Fruit fly (Drosophila melanogaster): ENCODE data around the gene CG31342.

The CG31342 gene

dm6 chr3R:13039037-13039583, 53.3 kb downstream of the CG31342 start:
- TF ChIP-seq CG9705 (GFP tag; optimal IDR thresholded peaks at IDR 0.05) (no peak), ey (GFP tag; optimal IDR thresholded peaks at IDR 0.05) (peak; percentile 23), HLH106 (tag; optimal IDR thresholded peaks at IDR 0.05) (peak; percentile 21), Hr83 (GFP tag; optimal IDR thresholded peaks at IDR 0.05; ENCODE audit: poor library complexity, severe bottlenecking) (no peak), Rel (GFP tag; optimal IDR thresholded peaks at IDR 0.05) (no peak), Rel (tag; optimal IDR thresholded peaks at IDR 0.05) (peak; percentile 92), h (GFP tag; optimal IDR thresholded peaks at IDR 0.05) (peak; percentile 35), br (GFP tag; optimal IDR thresholded peaks at IDR 0.05) (peak; percentile 29), brk (GFP tag; optimal IDR thresholded peaks at IDR 0.05) (no peak), Vsx2 (GFP tag; optimal IDR thresholded peaks at IDR 0.05; ENCODE audit: partially characterized antibody) (no peak), jim (GFP tag; optimal IDR thresholded peaks at IDR 0.05) (peak; percentile 82), sv (GFP tag; optimal IDR thresholded peaks at IDR 0.05) (no peak), fru (GFP tag; optimal IDR thresholded peaks at IDR 0.05) (peak; percentile 25)
